Worm (Caenorhabditis elegans) whole organism, L4 larva: ENCODE data around the gene tag-191.

Experiments used
- D1046.2 ChIP-seq: fragments of 200-800 bp; sonication (Bioruptor generic); IDR thresholded peaks from 2 replicates; pipeline ENCODE4 v1.3.6; 2022; ENCODE audit warnings: missing genetic modification characterization, missing compliant biosample characterization
- F10B5.3 ChIP-seq: sonication (generic microtip); optimal IDR thresholded peaks from 2 replicates; lab custom pipeline; 2016; ENCODE audit warnings: mild to moderate bottlenecking, missing genetic modification characterization, missing compliant biosample characterization
- T26A8.4 ChIP-seq: fragments of 200-800 bp; sonication (Bioruptor generic); IDR thresholded peaks from 2 replicates; pipeline ENCODE4 v1.3.6; 2022; ENCODE audit warnings: missing genetic modification characterization, missing compliant biosample characterization
- Y105C5A.15 ChIP-seq: fragments of 200-800 bp; sonication (Bioruptor generic); IDR thresholded peaks from 2 replicates; pipeline ENCODE4 v1.3.6; 2022; ENCODE audit warnings: missing genetic modification characterization, missing compliant biosample characterization
- ZK337.2 ChIP-seq: fragments of 200-800 bp; sonication (Bioruptor generic); IDR thresholded peaks from 2 replicates; pipeline ENCODE4 v1.3.6; 2022; ENCODE audit warnings: missing genetic modification reagents, missing genetic modification characterization, missing compliant biosample characterization
- aha-1 ChIP-seq: fragments of 150-350 bp; peaks from one replicate; lab custom pipeline; 2014; ENCODE audit warnings: missing biosample characterization, missing genetic modification characterization
- ceh-20 ChIP-seq: fragments of 200-800 bp; sonication (Bioruptor generic); IDR thresholded peaks from 2 replicates; pipeline ENCODE4 v1.3.6; 2022; ENCODE audit warnings: missing genetic modification reagents, missing genetic modification characterization, missing compliant biosample characterization
- ceh-62 ChIP-seq: sonication (generic microtip); optimal IDR thresholded peaks from 2 replicates; lab custom pipeline; 2017; ENCODE audit warnings: missing biosample characterization, missing genetic modification characterization
- ces-1 ChIP-seq: fragments of 150-350 bp; sonication (generic microtip); optimal IDR thresholded peaks from 4 replicates; lab custom pipeline; 2014; ENCODE audit warnings: missing biosample characterization, missing genetic modification reagents, missing genetic modification characterization
- ctbp-1 ChIP-seq: fragments of 200-800 bp; sonication (Bioruptor generic); IDR thresholded peaks from 2 replicates; pipeline ENCODE4 v1.3.6; 2022; ENCODE audit warnings: missing genetic modification reagents, missing genetic modification characterization, missing compliant biosample characterization
- daf-16 ChIP-seq, 3 experiments: sonication (generic microtip); optimal IDR thresholded peaks; 2 replicates each; lab custom pipeline; 2016 to 2017; ENCODE audit warnings: missing genetic modification characterization in 3 of 3, missing genetic modification reagents in 3 of 3, mild to moderate bottlenecking in 2 of 3, missing compliant biosample characterization in 2 of 3, missing biosample characterization in 1 of 3, moderate library complexity in 1 of 3
- daf-8 ChIP-seq: fragments of 200-800 bp; sonication (Bioruptor generic); IDR thresholded peaks from 2 replicates; pipeline ENCODE4 v1.3.6; 2022; ENCODE audit warnings: missing genetic modification characterization, missing compliant biosample characterization
- dpl-1 ChIP-seq: fragments of 150-350 bp; optimal IDR thresholded peaks from 2 replicates; lab custom pipeline; 2014; ENCODE audit warnings: missing biosample characterization, missing genetic modification reagents, missing genetic modification characterization
- dve-1 ChIP-seq: sonication (generic microtip); optimal IDR thresholded peaks from 2 replicates; lab custom pipeline; 2017; ENCODE audit warnings: antibody characterized with exemption, mild to moderate bottlenecking, missing genetic modification characterization, missing compliant biosample characterization; ENCODE audit not compliant: insufficient read depth
- egl-27 ChIP-seq: sonication (generic microtip); optimal IDR thresholded peaks from 3 replicates; lab custom pipeline; 2017; ENCODE audit warnings: missing biosample characterization, missing genetic modification reagents, missing genetic modification characterization
- fos-1 ChIP-seq: fragments of 150-350 bp; optimal IDR thresholded peaks from 2 replicates; lab custom pipeline; 2014; ENCODE audit warnings: missing biosample characterization, missing genetic modification characterization
- gei-8 ChIP-seq: fragments of 200-800 bp; sonication (Bioruptor generic); optimal IDR thresholded peaks from 2 replicates; lab custom pipeline; 2018; ENCODE audit warnings: mild to moderate bottlenecking, missing genetic modification characterization, missing compliant biosample characterization
- hlh-11 ChIP-seq: fragments of 200-800 bp; sonication (Bioruptor generic); optimal IDR thresholded peaks from 2 replicates; lab custom pipeline; 2018; ENCODE audit warnings: mild to moderate bottlenecking, missing genetic modification characterization, missing compliant biosample characterization
- lin-1 ChIP-seq: fragments of 200-800 bp; sonication (Bioruptor generic); IDR thresholded peaks from 2 replicates; pipeline ENCODE4 v1.3.6; 2022; ENCODE audit warnings: missing genetic modification reagents, missing genetic modification characterization, missing compliant biosample characterization
- lin-29 ChIP-seq: fragments of 200-800 bp; sonication (Bioruptor generic); IDR thresholded peaks from 2 replicates; pipeline ENCODE4 v1.3.6; 2022; ENCODE audit warnings: missing genetic modification reagents, missing genetic modification characterization, missing compliant biosample characterization
- lin-39 ChIP-seq: fragments of 150-350 bp; optimal IDR thresholded peaks from 2 replicates; lab custom pipeline; 2014; ENCODE audit warnings: missing biosample characterization, missing genetic modification reagents, missing genetic modification characterization
- mdt-29 ChIP-seq: fragments of 200-800 bp; sonication (Bioruptor generic); IDR thresholded peaks from 2 replicates; pipeline ENCODE4 v1.3.6; 2022; ENCODE audit warnings: missing genetic modification reagents, missing genetic modification characterization, missing compliant biosample characterization
- mep-1 ChIP-seq: fragments of 150-350 bp; sonication (generic microtip); optimal IDR thresholded peaks from 3 replicates; lab custom pipeline; 2014; ENCODE audit warnings: missing biosample characterization, missing genetic modification characterization
- mxl-3 ChIP-seq: fragments of 200-800 bp; sonication (Bioruptor generic); optimal IDR thresholded peaks from 2 replicates; lab custom pipeline; 2018; ENCODE audit warnings: mild to moderate bottlenecking, missing genetic modification characterization, missing compliant biosample characterization
- nhr-102 ChIP-seq: sonication (generic microtip); optimal IDR thresholded peaks from 2 replicates; lab custom pipeline; 2016; ENCODE audit warnings: mild to moderate bottlenecking, missing genetic modification characterization, moderate library complexity, missing compliant biosample characterization
- nhr-237 ChIP-seq: sonication (generic microtip); optimal IDR thresholded peaks from 2 replicates; lab custom pipeline; 2017; ENCODE audit warnings: missing biosample characterization, missing genetic modification characterization
- nhr-25 ChIP-seq: sonication (generic microtip); optimal IDR thresholded peaks from 2 replicates; lab custom pipeline; 2017; ENCODE audit warnings: missing genetic modification characterization, mild to moderate bottlenecking, missing compliant biosample characterization, antibody characterized with exemption, moderate library complexity, borderline replicate concordance; ENCODE audit not compliant: insufficient read depth
- nhr-28 ChIP-seq: fragments of 150-350 bp; optimal IDR thresholded peaks from 2 replicates; lab custom pipeline; 2014; ENCODE audit warnings: missing biosample characterization, missing genetic modification characterization
- nhr-41 ChIP-seq: fragments of 200-800 bp; sonication (Bioruptor generic); IDR thresholded peaks from 2 replicates; pipeline ENCODE4 v1.3.6; 2022; ENCODE audit warnings: missing genetic modification reagents, missing genetic modification characterization, missing compliant biosample characterization
- nhr-48 ChIP-seq: sonication (generic microtip); optimal IDR thresholded peaks from 2 replicates; lab custom pipeline; 2016; ENCODE audit warnings: mild to moderate bottlenecking, missing genetic modification characterization, missing compliant biosample characterization
- pha-4 ChIP-seq, 2 experiments: fragments of 150-350 bp in 1 of 2; fragments of 200-800 bp in 1 of 2; sonication (Bioruptor generic) in 1 of 2; IDR thresholded peaks in 1 of 2; optimal IDR thresholded peaks in 1 of 2; 2 replicates each; pipeline versions ENCODE4 v1.3.6 to Lab custom; 2014 to 2022; ENCODE audit warnings: missing genetic modification characterization in 2 of 2, missing genetic modification reagents in 2 of 2, missing biosample characterization in 1 of 2, missing compliant biosample characterization in 1 of 2
- saeg-2 ChIP-seq: fragments of 200-800 bp; sonication (Bioruptor generic); IDR thresholded peaks from 2 replicates; pipeline ENCODE4 v1.3.6; 2022; ENCODE audit warnings: missing genetic modification reagents, missing genetic modification characterization, missing compliant biosample characterization
- sdz-12 ChIP-seq: fragments of 200-800 bp; sonication (Bioruptor generic); optimal IDR thresholded peaks from 2 replicates; lab custom pipeline; 2018; ENCODE audit warnings: mild to moderate bottlenecking, missing genetic modification characterization, missing compliant biosample characterization
- spr-1 ChIP-seq: sonication (generic microtip); optimal IDR thresholded peaks from 2 replicates; lab custom pipeline; 2016; ENCODE audit warnings: mild to moderate bottlenecking, missing genetic modification characterization, missing compliant biosample characterization
- tra-1 ChIP-seq: fragments of 200-800 bp; sonication (Bioruptor generic); IDR thresholded peaks from 2 replicates; pipeline ENCODE4 v1.3.6; 2022; ENCODE audit warnings: missing genetic modification reagents, missing genetic modification characterization, missing compliant biosample characterization
- unc-130 ChIP-seq: sonication (generic microtip); optimal IDR thresholded peaks from 2 replicates; lab custom pipeline; 2016; ENCODE audit warnings: missing genetic modification reagents, missing genetic modification characterization, missing compliant biosample characterization
- unc-39 ChIP-seq: sonication (generic microtip); optimal IDR thresholded peaks from 2 replicates; lab custom pipeline; 2017; ENCODE audit warnings: missing biosample characterization, missing genetic modification characterization
- unc-62 ChIP-seq, 3 experiments: fragments of 150-350 bp in 1 of 3; sonication (generic microtip); optimal IDR thresholded peaks in 2 of 3; peaks in 1 of 3; 1 replicate in 1 of 3; 2 replicates in 2 of 3; lab custom pipeline; 2014 to 2017; ENCODE audit warnings: missing biosample characterization in 3 of 3, missing genetic modification characterization in 3 of 3, missing genetic modification reagents in 3 of 3, missing genotype in 1 of 3
- zag-1 ChIP-seq: fragments of 150-350 bp; optimal IDR thresholded peaks from 2 replicates; lab custom pipeline; 2014; ENCODE audit warnings: missing biosample characterization, missing genetic modification characterization
- zip-11 ChIP-seq: fragments of 200-800 bp; sonication (Bioruptor generic); IDR thresholded peaks from 2 replicates; pipeline ENCODE4 v1.3.6; 2022; ENCODE audit warnings: missing genetic modification characterization, missing compliant biosample characterization
- ztf-11 ChIP-seq: fragments of 150-350 bp; optimal IDR thresholded peaks from 2 replicates; lab custom pipeline; 2014; ENCODE audit warnings: missing biosample characterization, missing genetic modification characterization

tag-191 gene

DNA sequence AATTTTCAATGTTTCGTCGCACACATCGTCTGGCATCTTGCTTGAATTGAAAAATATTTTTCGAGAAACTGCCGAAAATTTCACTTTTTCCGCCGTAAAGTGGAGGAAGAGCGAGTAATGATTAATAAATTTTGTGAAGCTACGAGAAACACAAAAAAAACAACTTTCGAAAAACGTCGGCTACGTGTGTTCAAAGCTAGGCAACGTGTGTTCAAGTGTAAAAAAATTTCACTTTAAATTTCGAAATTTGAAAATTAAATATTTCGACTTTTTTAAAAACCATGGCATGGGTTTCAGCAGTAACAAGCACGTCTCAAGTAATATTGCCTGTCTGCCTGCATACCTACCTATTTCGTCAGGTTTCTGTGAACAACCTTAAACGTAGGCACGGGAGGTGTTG, at the start of gene tag-191:
tag-191 (minus strand) TSS at position 101 of the 400 bp plus-strand sequence.
- TF ChIP-seq D1046.2: no peak
- TF ChIP-seq unc-62 (GFP tag; optimal IDR thresholded peaks at IDR 0.05 in 1 of 2; lab: Kevin White, UChicago): peak in 1 of 2 experiments; percentile 11
- TF ChIP-seq unc-62 (tag; optimal IDR thresholded peaks at IDR 0.05; lab: Kevin White, UChicago): no peak
- TF ChIP-seq lin-29 (GFP tag; lab: Robert Waterston, UW): no peak

DNA sequence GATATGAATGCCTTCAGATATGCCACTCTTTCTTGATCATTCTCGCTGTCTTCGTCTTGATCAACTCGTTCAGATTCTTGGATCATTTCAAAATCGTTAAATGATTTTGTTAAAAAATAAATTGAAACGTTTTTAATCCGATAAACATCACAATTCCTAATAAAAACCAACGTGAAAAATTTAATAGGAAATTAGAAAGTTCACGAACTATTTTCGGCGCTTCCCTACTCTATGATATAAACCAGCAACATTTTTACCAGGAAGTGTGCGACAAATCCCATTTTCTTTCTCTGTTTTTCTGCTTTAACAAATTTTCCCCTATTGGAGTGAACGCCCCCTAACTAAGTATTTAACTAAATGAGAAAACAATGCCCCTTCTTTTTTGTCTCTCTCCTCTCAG, 49.2 kb upstream of the tag-191 start, which contains the start of gene Y40H4A.2:
Y40H4A.2 (minus strand) TSS at position 101 of the 400 bp plus-strand sequence.
- TF ChIP-seq unc-62 (GFP tag; optimal IDR thresholded peaks at IDR 0.05 in 1 of 2; lab: Kevin White, UChicago) (peak in 1 of 2 experiments; percentile 80), unc-62 (tag; optimal IDR thresholded peaks at IDR 0.05; lab: Kevin White, UChicago) (no peak), nhr-48 (tag; lab: Kevin White, UChicago) (no peak)

- TF ChIP-seq daf-8 (GFP tag; lab: Robert Waterston, UW) (no peak), ctbp-1 (GFP tag; lab: Robert Waterston, UW) (no peak), ZK337.2 (GFP tag; lab: Robert Waterston, UW) (no peak), F10B5.3 (tag; lab: Kevin White, UChicago) (no peak), egl-27 (tag; lab: Kevin White, UChicago) (no peak), unc-130 (GFP tag; lab: Kevin White, UChicago) (no peak), spr-1 (tag; lab: Kevin White, UChicago) (no peak), mxl-3 (GFP tag; lab: Kevin White, UChicago) (no peak), ces-1 (GFP tag; lab: Kevin White, UChicago) (no peak), sdz-12 (GFP tag; lab: Kevin White, UChicago) (no peak), ceh-62 (tag; lab: Kevin White, UChicago) (no peak), dve-1 (tag; lab: Kevin White, UChicago) (no peak), fos-1 (tag; lab: Kevin White, UChicago) (no peak), mdt-29 (no peak), aha-1 (no peak), T26A8.4 (no peak)
- TF ChIP-seq, all 104 proteins: peak for 0
Observed at ce11 chrV:14579619-14580018, 43.4 kb upstream of the tag-191 start, which contains the start of gene gar-3. TSS of gene gar-3 (minus strand) at chrV:14579719.

DNA sequence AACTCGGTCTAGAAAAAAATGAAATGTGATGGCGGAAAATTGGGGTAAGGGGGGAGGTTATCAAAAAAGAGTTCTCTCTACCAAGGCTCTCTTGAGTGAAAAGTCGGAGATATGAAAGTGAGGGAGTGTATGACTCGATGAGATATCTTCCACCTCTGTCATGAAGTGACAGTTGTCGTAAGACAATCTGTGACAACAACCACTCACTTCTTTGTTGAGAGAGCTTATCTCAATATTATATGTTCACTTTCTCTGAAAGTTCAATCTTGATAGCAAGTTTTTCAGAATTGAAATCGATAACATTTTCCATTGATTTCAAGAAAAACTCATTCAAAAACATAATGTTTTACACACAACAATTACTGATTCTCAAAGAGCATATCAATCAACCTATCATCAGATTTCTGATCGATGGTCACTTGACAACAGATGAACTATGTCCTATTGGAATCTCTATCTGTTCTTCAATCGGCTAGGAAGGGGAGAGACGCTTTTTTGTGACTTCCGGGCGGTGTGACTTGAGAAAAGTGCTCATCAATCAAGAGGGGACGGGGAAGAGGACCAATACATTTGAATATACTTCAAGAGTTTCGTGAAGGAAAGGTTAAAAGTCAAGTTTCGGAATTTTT, 40.7 kb upstream of the tag-191 start:
- no peak for TF ChIP-seq mep-1 (tag; lab: Kevin White, UChicago)
- no peak for TF ChIP-seq nhr-28 (tag; lab: Kevin White, UChicago)
- peak; percentile 19; the same call in 1 of the 2 replicates for TF ChIP-seq ceh-20 (GFP tag; lab: Robert Waterston, UW)
- TF ChIP-seq lin-1 (GFP tag; lab: Robert Waterston, UW): no peak
- TF ChIP-seq nhr-102: no peak
- TF ChIP-seq daf-16 (GFP tag; optimal IDR thresholded peaks at IDR 0.05; lab: Kevin White, UChicago): peak in 1 of 2 experiments; percentile 39
- no peak for TF ChIP-seq daf-16 (tag; optimal IDR thresholded peaks at IDR 0.05; lab: Kevin White, UChicago)
- TF ChIP-seq tra-1 (GFP tag; lab: Robert Waterston, UW): no peak
- TF ChIP-seq ztf-11 (tag; lab: Kevin White, UChicago): no peak

DNA sequence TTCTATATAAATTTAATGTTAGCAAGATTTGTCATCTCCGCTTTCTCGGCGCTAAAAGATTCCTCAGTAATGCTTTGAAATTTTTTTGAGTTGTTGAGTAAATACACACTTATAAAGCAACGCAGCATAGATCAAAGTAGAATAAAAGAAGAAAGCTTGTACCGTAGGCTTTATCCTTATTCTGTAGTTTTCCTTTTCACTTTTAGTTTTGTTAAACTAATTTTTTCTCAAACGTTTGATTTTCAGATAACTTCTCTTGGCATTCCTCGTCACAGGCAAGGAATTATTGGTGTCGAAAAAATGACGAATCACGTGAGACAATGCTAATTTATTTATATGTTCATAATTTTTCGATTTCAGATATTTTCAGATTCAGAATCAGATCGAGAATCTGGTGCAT, 26.4 kb upstream of the tag-191 start, which contains the start of gene C53A5.11:
C53A5.11 (plus strand) TSS at position 301 of the 400 bp plus-strand sequence.
- TF ChIP-seq mdt-29 (no peak), pha-4 (GFP tag; IDR thresholded peaks at IDR 0.05; lab: Robert Waterston, UW) (no peak), pha-4 (tag; optimal IDR thresholded peaks at IDR 0.05; lab: Kevin White, UChicago) (no peak), hlh-11 (tag; lab: Kevin White, UChicago) (no peak), nhr-48 (tag; lab: Kevin White, UChicago) (no peak), zag-1 (no peak), F10B5.3 (tag; lab: Kevin White, UChicago) (no peak), Y105C5A.15 (no peak), unc-39 (tag; lab: Kevin White, UChicago) (no peak), saeg-2 (GFP tag; lab: Robert Waterston, UW) (no peak), lin-39 (no peak), nhr-41 (GFP tag; lab: Robert Waterston, UW) (no peak), mep-1 (tag; lab: Kevin White, UChicago) (no peak), ces-1 (GFP tag; lab: Kevin White, UChicago) (no peak), zip-11 (no peak), gei-8 (GFP tag; lab: Kevin White, UChicago) (no peak), nhr-25 (tag; lab: Kevin White, UChicago) (no peak), nhr-237 (no peak), dpl-1 (GFP tag; lab: Kevin White, UChicago) (no peak)
